Fruit fly (Drosophila melanogaster) whole organism, wandering third instar larva: ENCODE data around the gene PGRP-LA.

Experiments
- CG9705 ChIP-seq: fragments of 200-800 bp; sonication (Bioruptor generic); optimal IDR thresholded peaks from 2 replicates; lab custom pipeline; 2018; ENCODE audit warnings: missing biosample characterization, mild to moderate bottlenecking, missing genetic modification characterization
- HLH106 ChIP-seq: fragments of 200-800 bp; optimal IDR thresholded peaks from 3 replicates; lab custom pipeline; 2019; ENCODE audit warnings: missing biosample characterization, mild to moderate bottlenecking, missing genetic modification characterization, moderate library complexity
- Hr78 ChIP-seq: fragments of >200 bp; optimal IDR thresholded peaks from 2 replicates; lab custom pipeline; 2017; ENCODE audit warnings: missing biosample characterization, missing genetic modification characterization
- br ChIP-seq: fragments of 200-800 bp; sonication (Bioruptor generic); optimal IDR thresholded peaks from 2 replicates; lab custom pipeline; 2016; ENCODE audit warnings: missing biosample characterization, missing genetic modification characterization
- dmrt93B ChIP-seq: fragments of 200-800 bp; sonication (Bioruptor generic); optimal IDR thresholded peaks from 2 replicates; lab custom pipeline; 2018; ENCODE audit warnings: missing biosample characterization, mild to moderate bottlenecking, missing genetic modification characterization
- fru ChIP-seq: fragments of 200-800 bp; sonication (Bioruptor generic); optimal IDR thresholded peaks from 3 replicates; lab custom pipeline; 2016; ENCODE audit warnings: missing biosample characterization, mild to moderate bottlenecking, missing genetic modification characterization
- lola ChIP-seq: fragments of >200 bp; optimal IDR thresholded peaks from 2 replicates; lab custom pipeline; 2017; ENCODE audit warnings: missing biosample characterization, missing genetic modification characterization
- rgr ChIP-seq: fragments of 200-800 bp; sonication (Bioruptor generic); optimal IDR thresholded peaks from 3 replicates; lab custom pipeline; 2016; ENCODE audit warnings: missing biosample characterization, mild to moderate bottlenecking, missing genetic modification characterization

DNA sequence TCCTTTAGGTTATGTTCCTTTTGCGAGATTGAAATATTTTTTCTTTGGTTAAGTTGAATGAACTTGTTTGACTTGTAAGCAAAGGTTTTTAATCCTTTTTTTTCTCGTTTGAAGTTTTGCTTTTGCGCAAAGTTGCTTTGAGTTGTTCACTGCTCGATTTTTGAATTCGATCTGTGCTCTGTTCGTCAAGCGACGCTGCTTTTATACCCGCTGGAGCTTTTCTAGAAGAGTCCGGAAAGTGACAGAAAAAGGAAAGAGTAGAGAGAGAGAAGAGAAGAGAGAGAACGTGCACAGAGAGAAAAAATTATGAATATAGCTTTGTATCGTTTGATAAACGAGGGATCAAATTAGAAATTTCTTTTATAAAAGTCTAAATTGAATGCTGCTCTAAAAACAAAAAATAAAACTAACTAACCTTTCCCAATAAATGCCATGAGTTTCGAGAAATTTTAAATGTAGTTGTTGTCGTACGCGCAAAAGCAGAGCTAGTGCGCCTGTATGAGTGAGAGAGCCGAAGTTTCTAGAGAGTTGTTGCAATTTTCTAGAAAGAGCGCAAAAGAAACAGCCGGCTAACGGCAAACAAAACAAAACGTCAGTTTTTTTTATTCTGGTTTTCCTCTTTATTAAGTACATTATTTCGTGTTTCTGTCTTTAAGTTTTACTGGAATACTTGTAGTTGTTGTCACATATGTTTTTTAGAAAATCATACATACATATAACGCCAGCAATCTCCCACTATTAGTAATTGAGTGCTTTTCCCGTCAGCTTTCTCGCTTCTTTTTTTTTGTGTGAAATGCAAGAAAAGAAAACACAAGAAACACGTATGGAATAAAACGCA is 43.3 kb downstream of the PGRP-LA start, which contains the start of gene Hsp26:
- TF ChIP-seq HLH106 (tag; lab: Kevin White, UChicago): peak; percentile 84
- TF ChIP-seq Hr78 (GFP tag; lab: Kevin White, UChicago): no peak
- no peak for TF ChIP-seq CG9705 (GFP tag; lab: Kevin White, UChicago)
- TF ChIP-seq fru: peak; percentile 95
- peak; percentile 95 for TF ChIP-seq br
- TF ChIP-seq dmrt93B (GFP tag; lab: Kevin White, UChicago): peak; percentile 60
- peak; percentile 96 for TF ChIP-seq rgr
- no peak for TF ChIP-seq lola (GFP tag; lab: Kevin White, UChicago)
